Fruit fly (Drosophila melanogaster): ENCODE measurements around the gene CG34039.

CG34039 gene

DNA sequence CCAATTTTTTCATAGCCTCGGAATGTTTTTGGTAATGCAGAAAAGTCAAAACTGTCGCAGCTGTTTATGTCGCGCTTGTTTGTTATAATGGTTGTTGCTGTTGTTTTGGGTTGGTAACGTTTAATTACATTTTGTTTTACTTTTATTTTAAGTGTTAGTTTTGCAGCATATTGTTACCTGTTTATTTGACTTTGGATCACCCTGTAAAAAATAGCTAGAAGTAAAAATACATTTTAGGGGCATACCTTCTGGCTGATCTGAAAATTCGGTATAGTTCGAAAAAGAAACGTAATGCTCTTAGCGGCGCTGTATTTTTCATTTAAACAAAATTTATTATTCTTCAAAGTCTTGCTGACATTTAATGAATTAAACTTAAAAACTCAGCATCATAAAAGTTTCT is 47.8 kb downstream of the CG34039 start:
- no peak for TF ChIP-seq pan (optimal IDR thresholded peaks at IDR 0.05)
- no peak for TF ChIP-seq CG8478 (optimal IDR thresholded peaks at IDR 0.05)
- TF ChIP-seq Dll (optimal IDR thresholded peaks at IDR 0.05): no peak
- no peak for TF ChIP-seq EcR (GFP tag; optimal IDR thresholded peaks at IDR 0.05)
- TF ChIP-seq psq (optimal IDR thresholded peaks at IDR 0.05): no peak
- no peak for TF ChIP-seq usp (GFP tag; optimal IDR thresholded peaks at IDR 0.05)

DNA sequence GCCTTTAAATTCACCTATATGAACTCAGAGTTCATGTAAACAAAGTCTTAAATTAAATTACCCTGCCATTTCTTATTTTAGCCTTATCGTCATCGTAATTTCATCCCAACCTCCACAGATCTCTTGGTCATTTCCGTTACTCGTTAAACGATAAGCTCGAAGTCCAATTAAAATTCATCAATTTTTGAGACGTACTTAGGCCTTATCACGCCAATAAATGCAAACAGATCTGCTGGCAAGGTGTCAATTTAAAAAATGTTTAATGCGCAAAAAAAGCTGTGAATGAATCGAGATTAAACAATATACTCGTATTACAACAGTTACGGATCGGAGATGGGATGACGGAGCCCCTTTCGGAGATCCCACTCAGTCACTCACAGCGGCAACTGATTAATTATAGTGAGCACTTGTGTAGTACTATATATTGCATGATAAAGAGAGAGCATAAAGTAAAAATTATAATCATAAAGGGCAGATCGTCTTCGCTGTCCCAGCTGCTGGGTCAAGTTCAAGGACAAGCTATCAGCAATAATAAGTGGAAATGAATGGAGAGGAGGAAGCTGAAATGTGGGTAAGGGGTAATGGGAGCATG is 49.4 kb downstream of the CG34039 start:
- TF ChIP-seq usp (GFP tag; optimal IDR thresholded peaks at IDR 0.05): no peak
- TF ChIP-seq psq (optimal IDR thresholded peaks at IDR 0.05): no peak
- no peak for TF ChIP-seq EcR (GFP tag; optimal IDR thresholded peaks at IDR 0.05)
- TF ChIP-seq CG8478 (optimal IDR thresholded peaks at IDR 0.05): no peak
- no peak for TF ChIP-seq Dll (optimal IDR thresholded peaks at IDR 0.05)
- no peak for TF ChIP-seq pan (optimal IDR thresholded peaks at IDR 0.05)

DNA sequence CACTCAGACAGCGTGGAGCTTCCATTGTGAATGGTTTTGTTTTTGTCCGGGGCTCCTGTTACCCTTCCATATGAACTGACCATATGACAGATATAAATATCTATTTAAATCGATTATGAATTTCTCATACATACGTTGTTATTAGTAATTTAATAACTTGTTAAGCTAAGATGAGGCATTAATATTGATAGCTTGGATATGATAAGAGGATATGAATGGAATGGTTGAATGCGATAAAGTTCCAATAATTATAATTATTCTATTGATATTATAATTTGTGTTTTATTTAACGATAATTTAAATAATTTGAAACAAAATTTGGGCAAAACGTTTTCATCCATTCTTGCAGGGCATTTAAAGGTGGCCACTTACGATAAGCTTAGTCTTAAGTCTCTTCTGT is 50.7 kb downstream of the CG34039 start:
- TF ChIP-seq CG8478 (optimal IDR thresholded peaks at IDR 0.05): no peak
- no peak for TF ChIP-seq usp (GFP tag; optimal IDR thresholded peaks at IDR 0.05)
- no peak for TF ChIP-seq Dll (optimal IDR thresholded peaks at IDR 0.05)
- TF ChIP-seq pan (optimal IDR thresholded peaks at IDR 0.05): no peak
- TF ChIP-seq EcR (GFP tag; optimal IDR thresholded peaks at IDR 0.05): no peak
- no peak for TF ChIP-seq psq (optimal IDR thresholded peaks at IDR 0.05)

DNA sequence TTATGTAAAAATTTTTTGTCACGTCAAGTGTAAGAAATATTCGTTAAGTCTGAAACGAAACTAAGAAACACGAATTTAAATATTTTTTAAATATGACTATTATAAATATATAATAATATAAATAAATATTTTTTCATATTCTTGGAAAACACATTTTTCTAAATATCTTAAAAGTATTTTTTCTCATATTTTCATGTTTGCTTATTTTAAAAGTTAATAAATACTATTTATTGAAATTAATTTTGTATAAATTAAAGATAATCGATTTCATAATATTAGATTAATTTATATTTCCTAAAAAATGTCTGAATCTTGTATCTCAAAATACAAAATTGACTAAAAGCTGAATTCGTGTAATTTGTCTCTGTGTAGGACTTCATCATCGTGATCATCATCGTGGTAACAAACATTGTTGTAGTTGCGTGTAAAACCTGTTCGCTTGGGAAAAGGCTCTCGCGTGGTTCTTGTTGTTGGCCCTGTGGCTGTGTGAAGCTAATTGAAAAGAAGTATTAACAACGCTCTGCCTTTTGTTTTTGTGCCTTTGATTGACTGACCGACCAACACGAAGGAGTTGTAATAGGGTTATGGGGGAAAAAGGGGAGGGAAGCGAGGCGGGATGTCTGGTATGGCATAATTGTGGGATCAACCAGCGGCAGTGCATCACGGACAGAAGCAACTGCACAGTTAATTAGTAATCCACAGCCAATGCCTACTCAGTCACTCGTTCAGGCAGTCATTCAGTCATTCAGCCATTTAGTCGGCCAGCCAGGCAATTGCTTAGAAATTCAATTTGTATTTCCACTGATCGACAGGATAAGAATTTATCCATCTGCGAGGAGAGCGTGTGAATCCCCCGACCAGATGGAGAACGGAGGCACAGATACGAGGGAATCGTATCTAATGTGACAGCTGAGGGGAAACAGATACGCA is 51.9 kb downstream of the CG34039 start:
- no peak for TF ChIP-seq usp (GFP tag; optimal IDR thresholded peaks at IDR 0.05)
- no peak for TF ChIP-seq Dll (optimal IDR thresholded peaks at IDR 0.05)
- TF ChIP-seq psq (optimal IDR thresholded peaks at IDR 0.05): no peak
- no peak for TF ChIP-seq CG8478 (optimal IDR thresholded peaks at IDR 0.05)
- TF ChIP-seq pan (optimal IDR thresholded peaks at IDR 0.05): no peak
- TF ChIP-seq EcR (GFP tag; optimal IDR thresholded peaks at IDR 0.05): no peak
